Worm (Caenorhabditis elegans) whole organism, L2 larva: ENCODE measurements around the gene got-1.2.

Source experiments
- C34F6.9 ChIP-seq: fragments of 150-350 bp; optimal IDR thresholded peaks from 2 replicates; lab custom pipeline; 2014; ENCODE audit warnings: missing biosample characterization, missing genetic modification characterization
- F13H6.1 ChIP-seq: sonication (generic microtip); optimal IDR thresholded peaks from 2 replicates; lab custom pipeline; 2016; ENCODE audit warnings: missing genetic modification characterization, missing compliant biosample characterization
- R02D3.7 ChIP-seq: fragments of 150-350 bp; optimal IDR thresholded peaks from 2 replicates; lab custom pipeline; 2014; ENCODE audit warnings: missing biosample characterization, missing genetic modification characterization
- Y55F3AM.14 ChIP-seq: fragments of 200-800 bp; sonication (Bioruptor generic); optimal IDR thresholded peaks from 2 replicates; lab custom pipeline; 2018; ENCODE audit warnings: mild to moderate bottlenecking, missing genetic modification characterization, missing compliant biosample characterization
- ZK546.5 ChIP-seq: sonication (generic microtip); optimal IDR thresholded peaks from 2 replicates; lab custom pipeline; 2017; ENCODE audit warnings: missing biosample characterization, missing genetic modification characterization
- alr-1 ChIP-seq: fragments of 150-350 bp; optimal IDR thresholded peaks from 2 replicates; lab custom pipeline; 2014; ENCODE audit warnings: missing biosample characterization, missing genetic modification characterization
- aly-2 ChIP-seq: fragments of 150-350 bp; optimal IDR thresholded peaks from 2 replicates; lab custom pipeline; 2014; ENCODE audit warnings: missing biosample characterization, missing genetic modification characterization
- ama-1 ChIP-seq: fragments of 150-350 bp; optimal IDR thresholded peaks from 2 replicates; lab custom pipeline; 2018; ENCODE audit warnings: inconsistent platforms
- blmp-1 ChIP-seq: sonication (generic microtip); optimal IDR thresholded peaks from 2 replicates; lab custom pipeline; 2017; ENCODE audit warnings: missing genetic modification characterization, mild to moderate bottlenecking, missing compliant biosample characterization, antibody characterized with exemption, moderate library complexity; ENCODE audit not compliant: insufficient read depth
- ceh-16 ChIP-seq: fragments of 150-350 bp; optimal IDR thresholded peaks from 2 replicates; lab custom pipeline; 2014; ENCODE audit warnings: missing biosample characterization, missing genetic modification characterization
- ceh-82 ChIP-seq: fragments of 150-350 bp; optimal IDR thresholded peaks from 2 replicates; lab custom pipeline; 2014; ENCODE audit warnings: missing biosample characterization, missing genetic modification characterization
- crh-2 ChIP-seq: sonication (generic microtip); optimal IDR thresholded peaks from 2 replicates; lab custom pipeline; 2017; ENCODE audit warnings: missing biosample characterization, missing genetic modification characterization
- dmd-4 ChIP-seq: sonication (generic microtip); optimal IDR thresholded peaks from 2 replicates; lab custom pipeline; 2017; ENCODE audit warnings: missing biosample characterization, missing genetic modification characterization
- egl-27 ChIP-seq: sonication (generic microtip); optimal IDR thresholded peaks from 3 replicates; lab custom pipeline; 2017; ENCODE audit warnings: missing biosample characterization, missing genetic modification reagents, missing genetic modification characterization
- elt-1 ChIP-seq: fragments of 150-350 bp; optimal IDR thresholded peaks from 2 replicates; lab custom pipeline; 2014; ENCODE audit warnings: missing biosample characterization, missing genetic modification characterization
- elt-3 ChIP-seq: sonication (generic microtip); optimal IDR thresholded peaks from 2 replicates; lab custom pipeline; 2017; ENCODE audit warnings: missing biosample characterization, missing genetic modification characterization
- fos-1 ChIP-seq: fragments of 150-350 bp; optimal IDR thresholded peaks from 2 replicates; lab custom pipeline; 2014; ENCODE audit warnings: missing biosample characterization, missing genetic modification characterization
- gmeb-1 ChIP-seq: fragments of 150-350 bp; optimal IDR thresholded peaks from 2 replicates; lab custom pipeline; 2014; ENCODE audit warnings: missing biosample characterization, missing genetic modification characterization
- lin-11 ChIP-seq: fragments of 150-350 bp; sonication (generic microtip); optimal IDR thresholded peaks from 2 replicates; lab custom pipeline; 2014; ENCODE audit warnings: missing biosample characterization, missing genetic modification characterization, inconsistent platforms, mixed read lengths
- lin-13 ChIP-seq: fragments of 150-350 bp; optimal IDR thresholded peaks from 2 replicates; lab custom pipeline; 2014; ENCODE audit warnings: missing biosample characterization, missing genetic modification reagents, missing genetic modification characterization
- lin-39 ChIP-seq: fragments of 150-350 bp; optimal IDR thresholded peaks from 2 replicates; lab custom pipeline; 2014; ENCODE audit warnings: missing biosample characterization, missing genetic modification reagents, missing genetic modification characterization
- lsy-2 ChIP-seq, 2 experiments: fragments of 150-350 bp in 1 of 2; sonication (generic microtip) in 1 of 2; optimal IDR thresholded peaks; 2 replicates each; lab custom pipeline; 2014 to 2017; ENCODE audit warnings: missing biosample characterization in 2 of 2, missing genetic modification characterization in 2 of 2
- mab-5 ChIP-seq: fragments of 150-350 bp; optimal IDR thresholded peaks from 2 replicates; lab custom pipeline; 2014; ENCODE audit warnings: missing biosample characterization, missing genetic modification characterization
- mbf-1 ChIP-seq: sonication (generic microtip); optimal IDR thresholded peaks from 2 replicates; lab custom pipeline; 2017; ENCODE audit warnings: missing biosample characterization, missing genetic modification characterization
- mdl-1 ChIP-seq, 2 experiments: fragments of 150-350 bp in 1 of 2; sonication (generic microtip) in 1 of 2; optimal IDR thresholded peaks; 2 replicates each; lab custom pipeline; 2017; ENCODE audit warnings: missing biosample characterization in 2 of 2, missing genetic modification characterization in 2 of 2
- nhr-10 ChIP-seq: sonication (generic microtip); optimal IDR thresholded peaks from 2 replicates; lab custom pipeline; 2017; ENCODE audit warnings: missing biosample characterization, missing genetic modification characterization
- nhr-11 ChIP-seq: fragments of 150-350 bp; optimal IDR thresholded peaks from 2 replicates; lab custom pipeline; 2014; ENCODE audit warnings: missing biosample characterization, missing genetic modification characterization
- nhr-12 ChIP-seq: fragments of 150-350 bp; optimal IDR thresholded peaks from 2 replicates; lab custom pipeline; 2014; ENCODE audit warnings: missing biosample characterization, missing genetic modification characterization
- nhr-129 ChIP-seq: fragments of 150-350 bp; optimal IDR thresholded peaks from 2 replicates; lab custom pipeline; 2014; ENCODE audit warnings: missing biosample characterization, missing genetic modification characterization
- nhr-21 ChIP-seq: fragments of 150-350 bp; optimal IDR thresholded peaks from 2 replicates; lab custom pipeline; 2014; ENCODE audit warnings: missing biosample characterization, missing genetic modification characterization
- nhr-23 ChIP-seq: fragments of 150-350 bp; optimal IDR thresholded peaks from 2 replicates; lab custom pipeline; 2014; ENCODE audit warnings: missing biosample characterization, missing genetic modification reagents, missing genetic modification characterization
- nhr-237 ChIP-seq: fragments of 150-350 bp; optimal IDR thresholded peaks from 2 replicates; lab custom pipeline; 2014; ENCODE audit warnings: missing biosample characterization, missing genetic modification characterization
- nhr-25 ChIP-seq: fragments of 150-350 bp; sonication (generic microtip); optimal IDR thresholded peaks from 3 replicates; lab custom pipeline; 2014; ENCODE audit warnings: missing biosample characterization, missing genetic modification characterization
- nhr-6 ChIP-seq: fragments of 150-350 bp; optimal IDR thresholded peaks from 2 replicates; lab custom pipeline; 2014; ENCODE audit warnings: missing biosample characterization, missing genetic modification characterization
- nhr-77 ChIP-seq: fragments of 150-350 bp; optimal IDR thresholded peaks from 2 replicates; lab custom pipeline; 2014; ENCODE audit warnings: missing biosample characterization, missing genetic modification characterization
- peb-1 ChIP-seq: fragments of 150-350 bp; optimal IDR thresholded peaks from 2 replicates; lab custom pipeline; 2014; ENCODE audit warnings: missing biosample characterization, missing genetic modification characterization
- sem-4 ChIP-seq: fragments of 150-350 bp; optimal IDR thresholded peaks from 2 replicates; lab custom pipeline; 2014; ENCODE audit warnings: missing biosample characterization, missing genetic modification reagents, missing genetic modification characterization
- skn-1 ChIP-seq: sonication (generic microtip); optimal IDR thresholded peaks from 2 replicates; lab custom pipeline; 2017; ENCODE audit warnings: missing biosample characterization, missing genetic modification characterization
- sma-3 ChIP-seq: sonication (generic microtip); optimal IDR thresholded peaks from 2 replicates; lab custom pipeline; 2016; ENCODE audit warnings: missing genetic modification reagents, missing genetic modification characterization, missing compliant biosample characterization
- sma-9 ChIP-seq, 2 experiments: fragments of 150-350 bp in 1 of 2; sonication (generic microtip) in 1 of 2; optimal IDR thresholded peaks; 2 replicates each; lab custom pipeline; 2014 to 2016; ENCODE audit warnings: missing genetic modification characterization in 2 of 2, mild to moderate bottlenecking in 1 of 2, missing biosample characterization in 1 of 2, missing compliant biosample characterization in 1 of 2, missing genetic modification reagents in 1 of 2, moderate library complexity in 1 of 2
- snpc-4 ChIP-seq: fragments of 150-350 bp; optimal IDR thresholded peaks from 2 replicates; lab custom pipeline; 2014; ENCODE audit warnings: missing biosample characterization, missing genetic modification characterization
- unc-39 ChIP-seq: fragments of 150-350 bp; optimal IDR thresholded peaks from 2 replicates; lab custom pipeline; 2014; ENCODE audit warnings: missing biosample characterization, missing genetic modification characterization
- unc-55 ChIP-seq: fragments of 150-350 bp; sonication (generic microtip); optimal IDR thresholded peaks from 3 replicates; lab custom pipeline; 2014; ENCODE audit warnings: missing biosample characterization, missing genetic modification reagents, missing genetic modification characterization
- unc-62 ChIP-seq: fragments of 150-350 bp; optimal IDR thresholded peaks from 2 replicates; lab custom pipeline; 2014; ENCODE audit warnings: missing biosample characterization, missing genetic modification reagents, missing genetic modification characterization
- zag-1 ChIP-seq: fragments of 150-350 bp; optimal IDR thresholded peaks from 2 replicates; lab custom pipeline; 2014; ENCODE audit warnings: missing biosample characterization, missing genetic modification characterization
- ztf-1 ChIP-seq: fragments of 200-800 bp; sonication (Bioruptor generic); conservative IDR thresholded peaks from 2 replicates; pipeline ENCODE4 v1.3.6; 2022; ENCODE audit warnings: missing genetic modification characterization, missing compliant biosample characterization
- ztf-11 ChIP-seq: sonication (generic microtip); optimal IDR thresholded peaks from 2 replicates; lab custom pipeline; 2017; ENCODE audit warnings: missing biosample characterization, missing genetic modification characterization
- ztf-4 ChIP-seq: fragments of 150-350 bp; optimal IDR thresholded peaks from 2 replicates; lab custom pipeline; 2014; ENCODE audit warnings: missing biosample characterization, missing genetic modification characterization

got-1.2 gene

DNA sequence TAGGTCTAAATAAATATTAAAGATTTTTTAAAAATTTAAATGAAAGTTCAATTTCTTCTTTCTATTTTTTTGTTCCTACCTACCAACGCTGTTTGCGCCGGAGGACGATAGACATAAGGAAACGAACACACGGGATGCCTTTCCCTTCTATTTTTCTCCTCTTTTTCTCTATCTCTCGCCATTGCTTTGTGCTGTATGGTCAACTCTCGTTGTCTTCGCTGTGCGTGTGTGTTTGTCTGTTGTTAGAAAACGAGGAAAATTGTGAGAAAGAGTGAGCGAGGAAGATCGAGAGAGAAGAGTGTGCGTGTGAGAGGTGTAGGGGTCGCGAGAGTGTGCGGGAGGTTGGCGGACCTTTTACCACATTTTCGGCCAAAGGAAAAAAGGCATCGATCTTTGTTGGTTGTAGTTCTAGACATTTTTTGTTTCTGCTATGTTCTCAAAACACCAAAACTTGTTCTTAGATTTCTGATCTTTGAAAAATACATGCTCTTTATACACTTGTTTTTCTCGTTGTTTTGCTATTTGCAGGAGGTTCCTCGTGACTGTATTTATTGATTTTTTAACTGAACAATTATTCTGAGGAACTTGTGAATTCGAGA lies 6.2 kb upstream of the got-1.2 start (continued):
- TF ChIP-seq lsy-2 (tag; optimal IDR thresholded peaks at IDR 0.05; lab: Kevin White, UChicago) (peak in 1 of 2 experiments; percentile 68), nhr-21 (peak; percentile 43), nhr-6 (peak; percentile 55), unc-55 (GFP tag; lab: Kevin White, UChicago) (peak; percentile 72)

DNA sequence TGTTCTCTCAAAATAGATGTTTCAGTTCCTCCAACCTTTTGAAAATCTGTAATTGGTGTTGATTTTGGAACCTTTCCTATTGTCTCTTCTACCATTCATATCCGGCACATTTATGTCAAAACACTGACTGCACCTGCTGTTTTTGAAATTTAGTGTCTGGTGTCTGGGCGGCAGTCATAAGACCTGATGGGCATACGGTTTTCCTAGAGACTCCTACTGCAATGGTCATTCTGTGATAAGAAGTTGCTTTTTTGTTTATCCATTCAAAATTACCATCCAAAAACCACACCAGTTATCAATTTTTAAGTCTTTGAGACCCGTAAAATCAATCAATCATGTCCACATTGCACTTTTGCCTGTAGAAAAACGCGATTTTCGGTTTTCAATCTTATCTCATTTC lies 5.7 kb upstream of the got-1.2 start:
- TF ChIP-seq nhr-10 (tag; lab: Kevin White, UChicago) (no peak), lin-11 (tag; lab: Kevin White, UChicago) (no peak), nhr-129 (tag; lab: Kevin White, UChicago) (peak; percentile 44), C34F6.9 (tag; lab: Kevin White, UChicago) (no peak), ztf-11 (no peak), zag-1 (tag; lab: Kevin White, UChicago) (no peak), crh-2 (peak; percentile 9), nhr-11 (tag; lab: Kevin White, UChicago) (no peak)
- TF ChIP-seq, all 48 proteins: peak for 2

DNA sequence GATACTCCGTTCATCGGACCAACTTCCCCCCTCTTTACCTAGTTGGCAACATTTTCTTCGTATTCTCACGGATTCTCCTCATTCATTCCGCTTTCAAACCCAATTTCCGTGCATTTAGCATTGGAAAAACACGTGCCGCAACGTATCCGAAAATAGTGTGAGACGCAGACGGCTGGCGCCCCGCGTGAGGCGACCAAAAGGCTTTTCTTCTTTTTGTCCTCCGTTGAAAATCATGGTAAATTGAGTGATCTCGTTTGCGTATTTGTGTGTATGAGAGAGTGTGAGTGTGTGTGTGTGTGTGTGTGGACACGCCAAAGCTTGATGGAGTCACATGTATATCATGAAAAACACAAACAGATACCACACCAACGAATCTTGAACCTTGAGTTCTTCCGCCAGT lies 3.9 kb upstream of the got-1.2 start:
- TF ChIP-seq C34F6.9 (tag; lab: Kevin White, UChicago) (peak; percentile 97), sma-3 (GFP tag; lab: Kevin White, UChicago) (peak; percentile 91), nhr-25 (peak; percentile 94), nhr-11 (tag; lab: Kevin White, UChicago) (no peak), ztf-1 (no peak), zag-1 (tag; lab: Kevin White, UChicago) (peak; percentile 80), unc-55 (GFP tag; lab: Kevin White, UChicago) (peak; percentile 92), nhr-237 (tag; lab: Kevin White, UChicago) (no peak), nhr-10 (tag; lab: Kevin White, UChicago) (no peak), crh-2 (peak; percentile 97), skn-1 (peak; percentile 74), ztf-4 (tag; lab: Kevin White, UChicago) (peak; percentile 78), egl-27 (tag; lab: Kevin White, UChicago) (peak; percentile 88), snpc-4 (tag; lab: Kevin White, UChicago) (peak; percentile 73), dmd-4 (tag; lab: Kevin White, UChicago) (no peak), lin-11 (tag; lab: Kevin White, UChicago) (peak; percentile 93), nhr-12 (tag; lab: Kevin White, UChicago) (peak; percentile 31), blmp-1 (tag; lab: Kevin White, UChicago) (peak; percentile 78), ceh-82 (tag; lab: Kevin White, UChicago) (peak; percentile 33), R02D3.7 (tag; lab: Kevin White, UChicago) (no peak), sma-9 (GFP tag; optimal IDR thresholded peaks at IDR 0.05; lab: Kevin White, UChicago) (peak; percentile 95), sma-9 (tag; optimal IDR thresholded peaks at IDR 0.05; lab: Kevin White, UChicago) (no peak), elt-3 (tag; lab: Kevin White, UChicago) (no peak), alr-1 (tag; lab: Kevin White, UChicago) (no peak), mab-5 (tag; lab: Kevin White, UChicago) (no peak), aly-2 (tag; lab: Kevin White, UChicago) (no peak), F13H6.1 (peak; percentile 94), unc-39 (tag; lab: Kevin White, UChicago) (no peak), sem-4 (tag; lab: Kevin White, UChicago) (peak; percentile 94), ama-1 (lab: Kevin White, UChicago) (peak; percentile 65), nhr-6 (peak; percentile 89), nhr-129 (tag; lab: Kevin White, UChicago) (peak; percentile 99), ZK546.5 (tag; lab: Kevin White, UChicago) (no peak), elt-1 (no peak), mbf-1 (tag; lab: Kevin White, UChicago) (no peak), Y55F3AM.14 (GFP tag; lab: Kevin White, UChicago) (peak; percentile 90), ztf-11 (no peak), lsy-2 (tag; optimal IDR thresholded peaks at IDR 0.05; lab: Kevin White, UChicago) (peak in 1 of 2 experiments; percentile 89), unc-62 (GFP tag; lab: Kevin White, UChicago) (no peak), fos-1 (tag; lab: Kevin White, UChicago) (peak; percentile 85), nhr-77 (no peak), gmeb-1 (tag; lab: Kevin White, UChicago) (peak; percentile 68), ceh-16 (tag; lab: Kevin White, UChicago) (peak; percentile 73), peb-1 (tag; lab: Kevin White, UChicago) (no peak), nhr-23 (tag; lab: Kevin White, UChicago) (no peak), mdl-1 (tag; optimal IDR thresholded peaks at IDR 0.05; lab: Kevin White, UChicago) (peak; percentile 94 to 97), nhr-21 (peak; percentile 97), lin-39 (no peak), lin-13 (peak; percentile 69)
- TF ChIP-seq, all 48 proteins: peak for 28
